Worm (Caenorhabditis elegans) whole organism, L4 larva: ENCODE data around the gene nspg-11.
"Not testable (repeated sequence)": the region's sequence is repeated elsewhere in the genome, so short reads cannot be mapped to it uniquely, and the experiment has no call there.

Source experiments
- F26F4.8 ChIP-seq: fragments of 200-800 bp; sonication (Bioruptor generic); conservative IDR thresholded peaks from 2 replicates; pipeline ENCODE4 v1.3.6; 2022; ENCODE audit warnings: missing genetic modification characterization, missing compliant biosample characterization
- T20F7.1 ChIP-seq: fragments of 200-800 bp; sonication (Bioruptor generic); optimal IDR thresholded peaks from 2 replicates; lab custom pipeline; 2018; ENCODE audit warnings: mild to moderate bottlenecking, missing genetic modification characterization, missing compliant biosample characterization
- Y105C5A.15 ChIP-seq: fragments of 200-800 bp; sonication (Bioruptor generic); IDR thresholded peaks from 2 replicates; pipeline ENCODE4 v1.3.6; 2022; ENCODE audit warnings: missing genetic modification characterization, missing compliant biosample characterization
- ZK546.5 ChIP-seq, 2 experiments: sonication (generic microtip); optimal IDR thresholded peaks; 2 replicates each; lab custom pipeline; 2017; ENCODE audit warnings: missing biosample characterization in 2 of 2, missing genetic modification characterization in 2 of 2
- aha-1 ChIP-seq: fragments of 150-350 bp; peaks from one replicate; lab custom pipeline; 2014; ENCODE audit warnings: missing biosample characterization, missing genetic modification characterization
- aly-2 ChIP-seq: sonication (generic microtip); optimal IDR thresholded peaks from 2 replicates; lab custom pipeline; 2018; ENCODE audit warnings: missing biosample characterization, missing genetic modification characterization
- arid-1 ChIP-seq: fragments of 200-800 bp; sonication (Bioruptor generic); conservative IDR thresholded peaks from 2 replicates; pipeline ENCODE4 v1.3.6; 2022; ENCODE audit warnings: missing genetic modification reagents, missing genetic modification characterization, missing compliant biosample characterization
- ctbp-1 ChIP-seq: fragments of 200-800 bp; sonication (Bioruptor generic); IDR thresholded peaks from 2 replicates; pipeline ENCODE4 v1.3.6; 2022; ENCODE audit warnings: missing genetic modification reagents, missing genetic modification characterization, missing compliant biosample characterization
- daf-16 ChIP-seq, 3 experiments: sonication (generic microtip); optimal IDR thresholded peaks; 2 replicates each; lab custom pipeline; 2016 to 2017; ENCODE audit warnings: missing genetic modification characterization in 3 of 3, missing genetic modification reagents in 3 of 3, mild to moderate bottlenecking in 2 of 3, missing compliant biosample characterization in 2 of 3, missing biosample characterization in 1 of 3, moderate library complexity in 1 of 3
- dmd-9 ChIP-seq: fragments of 200-800 bp; sonication (Bioruptor generic); IDR thresholded peaks from 2 replicates; pipeline ENCODE4 v1.3.6; 2022; ENCODE audit warnings: missing genetic modification reagents, missing genetic modification characterization, missing compliant biosample characterization
- dpl-1 ChIP-seq: fragments of 150-350 bp; optimal IDR thresholded peaks from 2 replicates; lab custom pipeline; 2014; ENCODE audit warnings: missing biosample characterization, missing genetic modification reagents, missing genetic modification characterization
- dve-1 ChIP-seq: sonication (generic microtip); optimal IDR thresholded peaks from 2 replicates; lab custom pipeline; 2017; ENCODE audit warnings: antibody characterized with exemption, mild to moderate bottlenecking, missing genetic modification characterization, missing compliant biosample characterization; ENCODE audit not compliant: insufficient read depth
- egl-27 ChIP-seq: sonication (generic microtip); optimal IDR thresholded peaks from 3 replicates; lab custom pipeline; 2017; ENCODE audit warnings: missing biosample characterization, missing genetic modification reagents, missing genetic modification characterization
- fkh-10 ChIP-seq: fragments of 150-350 bp; optimal IDR thresholded peaks from 2 replicates; lab custom pipeline; 2014; ENCODE audit warnings: missing biosample characterization, missing genetic modification reagents, missing genetic modification characterization
- fos-1 ChIP-seq: fragments of 150-350 bp; optimal IDR thresholded peaks from 2 replicates; lab custom pipeline; 2014; ENCODE audit warnings: missing biosample characterization, missing genetic modification characterization
- hlh-11 ChIP-seq: fragments of 200-800 bp; sonication (Bioruptor generic); optimal IDR thresholded peaks from 2 replicates; lab custom pipeline; 2018; ENCODE audit warnings: mild to moderate bottlenecking, missing genetic modification characterization, missing compliant biosample characterization
- hlh-30 ChIP-seq: sonication (generic microtip); optimal IDR thresholded peaks from 2 replicates; lab custom pipeline; 2017; ENCODE audit warnings: antibody characterized with exemption, mild to moderate bottlenecking, missing genetic modification characterization, missing compliant biosample characterization; ENCODE audit not compliant: insufficient read depth
- hmg-1.1 ChIP-seq: fragments of 200-800 bp; sonication (Bioruptor generic); IDR thresholded peaks from 2 replicates; pipeline ENCODE4 v1.3.6; 2022; ENCODE audit warnings: missing genetic modification reagents, missing genetic modification characterization, missing compliant biosample characterization
- lin-1 ChIP-seq: fragments of 200-800 bp; sonication (Bioruptor generic); IDR thresholded peaks from 2 replicates; pipeline ENCODE4 v1.3.6; 2022; ENCODE audit warnings: missing genetic modification reagents, missing genetic modification characterization, missing compliant biosample characterization
- lin-13 ChIP-seq: fragments of 150-350 bp; optimal IDR thresholded peaks from 2 replicates; lab custom pipeline; 2014; ENCODE audit warnings: missing biosample characterization, missing genetic modification reagents, missing genetic modification characterization
- lin-38 ChIP-seq: fragments of 200-800 bp; sonication (Bioruptor generic); IDR thresholded peaks from 2 replicates; pipeline ENCODE4 v1.3.6; 2022; ENCODE audit warnings: missing genetic modification reagents, missing genetic modification characterization, missing compliant biosample characterization
- lin-39 ChIP-seq: fragments of 150-350 bp; optimal IDR thresholded peaks from 2 replicates; lab custom pipeline; 2014; ENCODE audit warnings: missing biosample characterization, missing genetic modification reagents, missing genetic modification characterization
- lir-3 ChIP-seq: sonication (generic microtip); optimal IDR thresholded peaks from 2 replicates; lab custom pipeline; 2016; ENCODE audit warnings: mild to moderate bottlenecking, missing genetic modification characterization, missing compliant biosample characterization
- mdl-1 ChIP-seq, 2 experiments: fragments of 150-350 bp in 1 of 2; sonication (generic microtip) in 1 of 2; optimal IDR thresholded peaks; 2 replicates each; lab custom pipeline; 2014 to 2017; ENCODE audit warnings: missing biosample characterization in 2 of 2, missing genetic modification characterization in 2 of 2
- mes-2 ChIP-seq: sonication (generic microtip); optimal IDR thresholded peaks from 2 replicates; lab custom pipeline; 2016; ENCODE audit warnings: missing genotype, mild to moderate bottlenecking, missing genetic modification characterization, missing compliant biosample characterization; ENCODE audit not compliant: poor library complexity, severe bottlenecking
- nhr-111 ChIP-seq: fragments of 200-800 bp; sonication (Bioruptor generic); optimal IDR thresholded peaks from 2 replicates; lab custom pipeline; 2018; ENCODE audit warnings: mild to moderate bottlenecking, missing genetic modification characterization, missing compliant biosample characterization
- nhr-28 ChIP-seq: fragments of 150-350 bp; optimal IDR thresholded peaks from 2 replicates; lab custom pipeline; 2014; ENCODE audit warnings: missing biosample characterization, missing genetic modification characterization
- nhr-77 ChIP-seq: fragments of 150-350 bp; optimal IDR thresholded peaks from 2 replicates; lab custom pipeline; 2014; ENCODE audit warnings: missing biosample characterization, missing genetic modification characterization
- php-3 ChIP-seq: fragments of 200-800 bp; sonication (Bioruptor generic); IDR thresholded peaks from 2 replicates; pipeline ENCODE4 v1.3.6; 2022; ENCODE audit warnings: missing genetic modification reagents, missing genetic modification characterization, missing compliant biosample characterization
- pqm-1 ChIP-seq: sonication (generic microtip); optimal IDR thresholded peaks from 2 replicates; lab custom pipeline; 2017; ENCODE audit warnings: missing biosample characterization, missing genetic modification characterization
- rbr-2 ChIP-seq: sonication (generic microtip); optimal IDR thresholded peaks from 2 replicates; lab custom pipeline; 2016; ENCODE audit warnings: missing genotype, missing genetic modification characterization, missing compliant biosample characterization
- saeg-2 ChIP-seq: fragments of 200-800 bp; sonication (Bioruptor generic); IDR thresholded peaks from 2 replicates; pipeline ENCODE4 v1.3.6; 2022; ENCODE audit warnings: missing genetic modification reagents, missing genetic modification characterization, missing compliant biosample characterization
- snpc-1.2 ChIP-seq: fragments of 200-800 bp; sonication (Bioruptor generic); IDR thresholded peaks from 2 replicates; pipeline ENCODE4 v1.3.6; 2022; ENCODE audit warnings: missing genetic modification reagents, missing genetic modification characterization, missing compliant biosample characterization
- spr-3 ChIP-seq: fragments of 200-800 bp; sonication (Bioruptor generic); optimal IDR thresholded peaks from 2 replicates; lab custom pipeline; 2018; ENCODE audit warnings: mild to moderate bottlenecking, missing genetic modification characterization, missing compliant biosample characterization
- tag-97 ChIP-seq: fragments of 200-800 bp; sonication (Bioruptor generic); IDR thresholded peaks from 2 replicates; pipeline ENCODE4 v1.3.6; 2022; ENCODE audit warnings: missing genetic modification characterization, missing compliant biosample characterization
- unc-62 ChIP-seq, 3 experiments: fragments of 150-350 bp in 1 of 3; sonication (generic microtip); optimal IDR thresholded peaks in 2 of 3; peaks in 1 of 3; 1 replicate in 1 of 3; 2 replicates in 2 of 3; lab custom pipeline; 2014 to 2017; ENCODE audit warnings: missing biosample characterization in 3 of 3, missing genetic modification characterization in 3 of 3, missing genetic modification reagents in 3 of 3, missing genotype in 1 of 3
- vab-7 ChIP-seq: fragments of 200-800 bp; sonication (Bioruptor generic); IDR thresholded peaks from 2 replicates; pipeline ENCODE4 v1.3.6; 2022; ENCODE audit warnings: missing genetic modification reagents, missing genetic modification characterization, missing compliant biosample characterization
- zfp-2 ChIP-seq: sonication (generic microtip); optimal IDR thresholded peaks from 2 replicates; lab custom pipeline; 2016; ENCODE audit warnings: mild to moderate bottlenecking, missing genetic modification characterization, missing compliant biosample characterization
- ztf-7 ChIP-seq: fragments of 150-350 bp; optimal IDR thresholded peaks from 2 replicates; lab custom pipeline; 2014; ENCODE audit warnings: missing biosample characterization, missing genetic modification characterization

nspg-11 gene

DNA sequence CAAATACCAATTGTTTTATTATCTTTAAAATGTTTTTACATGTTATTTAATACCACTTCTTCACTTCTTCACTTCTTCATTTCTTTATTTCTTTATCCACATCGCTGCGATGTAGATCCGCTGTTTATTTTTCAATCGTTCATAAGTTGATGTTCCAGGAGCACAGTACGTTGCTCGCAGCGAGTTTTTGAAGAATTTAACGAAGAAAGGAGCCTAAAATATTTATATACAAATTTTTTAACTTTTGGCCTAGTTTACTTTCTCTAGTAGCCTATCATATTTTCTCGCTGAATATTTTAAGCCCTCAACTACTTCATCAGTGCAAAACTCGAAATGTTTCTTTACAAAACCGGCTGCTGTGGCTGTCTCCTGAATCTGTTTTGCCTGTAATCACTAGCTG, 5.7 kb downstream of the nspg-11 start:
- TF ChIP-seq hmg-1.1 (GFP tag; lab: Robert Waterston, UW), result no peak
- peak; percentile 55 for TF ChIP-seq lin-38 (GFP tag; lab: Robert Waterston, UW)
- TF ChIP-seq spr-3 (GFP tag; lab: Kevin White, UChicago), result no peak
- TF ChIP-seq fos-1 (tag; lab: Kevin White, UChicago), result no peak
- no peak for TF ChIP-seq ZK546.5 (tag; optimal IDR thresholded peaks at IDR 0.05; lab: Kevin White, UChicago)
- no peak for TF ChIP-seq F26F4.8 (GFP tag; lab: Robert Waterston, UW)
- TF ChIP-seq aha-1 (tag; lab: Kevin White, UChicago), result peak; percentile 75
- TF ChIP-seq snpc-1.2 (GFP tag; lab: Robert Waterston, UW), result no peak
- TF ChIP-seq saeg-2 (GFP tag; lab: Robert Waterston, UW), result no peak
- no peak for TF ChIP-seq nhr-111 (GFP tag; lab: Kevin White, UChicago)

DNA sequence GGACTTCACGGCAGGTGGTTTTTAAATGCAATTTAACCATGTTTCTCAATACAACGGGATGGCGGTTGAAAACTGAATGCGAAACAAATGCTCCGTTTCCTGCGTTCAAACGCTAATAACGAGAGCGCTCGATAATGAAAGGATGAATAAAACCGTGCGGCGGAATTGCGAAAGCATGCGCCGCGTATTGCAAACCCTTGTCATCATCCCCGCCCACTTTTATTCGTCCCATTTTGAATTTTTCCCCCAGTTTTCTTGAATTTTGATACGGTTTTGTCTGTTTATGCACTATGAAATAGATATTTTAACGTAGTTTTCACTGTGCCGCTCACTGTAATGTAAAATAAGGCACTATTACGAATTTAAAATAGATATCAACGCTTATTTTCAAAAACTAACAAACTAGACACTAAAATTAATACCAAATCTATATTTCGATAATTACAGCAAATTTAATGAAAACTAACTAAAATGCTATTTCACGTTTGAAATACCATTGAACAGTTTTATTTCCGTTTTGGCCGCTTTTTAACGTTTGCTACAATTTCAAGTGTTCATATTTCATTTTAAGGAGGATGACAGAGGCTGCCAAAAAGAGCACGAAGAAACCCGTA, 7.7 kb downstream of the nspg-11 start, which contains the start of the genes F49C12.9 and rpn-7:
Gene F49C12.9 (minus strand): TSS at position 148 of the 614 bp plus-strand sequence.
Gene rpn-7 (plus strand): TSS at position 564 of the 614 bp plus-strand sequence.
- TF ChIP-seq pqm-1 (tag; lab: Kevin White, UChicago) (no peak), rbr-2 (tag; lab: Kevin White, UChicago) (peak; percentile 19), zfp-2 (no peak), unc-62 (GFP tag; optimal IDR thresholded peaks at IDR 0.05 in 1 of 2; lab: Kevin White, UChicago) (peak in 1 of 2 experiments; percentile 21), unc-62 (tag; optimal IDR thresholded peaks at IDR 0.05; lab: Kevin White, UChicago) (no peak), T20F7.1 (peak; percentile 3), mdl-1 (tag; optimal IDR thresholded peaks at IDR 0.05; lab: Kevin White, UChicago) (peak in 1 of 2 experiments; percentile 9), ztf-7 (tag; lab: Kevin White, UChicago) (no peak), snpc-1.2 (GFP tag; lab: Robert Waterston, UW) (peak; percentile 45; the same call in 1 of the 2 replicates), lin-38 (GFP tag; lab: Robert Waterston, UW) (no peak), hlh-11 (peak; percentile 30), mes-2 (tag; lab: Kevin White, UChicago) (peak; percentile 83), daf-16 (GFP tag; optimal IDR thresholded peaks at IDR 0.05; lab: Kevin White, UChicago) (no peak), daf-16 (tag; optimal IDR thresholded peaks at IDR 0.05; lab: Kevin White, UChicago) (peak; percentile 12), dmd-9 (GFP tag; lab: Robert Waterston, UW) (no peak), dve-1 (tag; lab: Kevin White, UChicago) (peak; percentile 19), egl-27 (tag; lab: Kevin White, UChicago) (no peak), fkh-10 (peak; percentile 19), ctbp-1 (GFP tag; lab: Robert Waterston, UW) (0 out of 2 replicates have a peak, but pooled peaks have one; percentile 9), dpl-1 (GFP tag; lab: Kevin White, UChicago) (peak; percentile 47)

DNA sequence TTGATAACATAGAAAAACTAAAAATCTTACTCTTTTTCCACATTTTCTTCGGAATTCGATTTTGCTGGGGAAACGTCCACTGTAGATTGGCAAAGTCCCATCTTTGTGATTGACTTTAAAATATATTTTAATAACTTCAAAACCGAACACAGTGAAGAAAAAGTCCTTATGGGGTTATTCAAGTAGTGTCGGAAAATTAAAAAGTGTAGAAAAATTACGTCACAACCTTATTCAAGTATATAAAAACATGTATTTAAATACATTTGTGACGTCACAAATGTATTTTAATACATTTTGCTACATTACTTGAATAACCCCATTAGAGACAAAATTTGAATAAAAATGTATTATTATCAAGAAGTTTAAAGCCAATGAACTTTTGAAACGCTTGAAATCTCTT, 11.1 kb downstream of the nspg-11 start, which contains the start of gene F49C12.7:
Gene F49C12.7 (minus strand): TSS at position 101 of the 400 bp plus-strand sequence.
- TF ChIP-seq nhr-77, hlh-30, egl-27 (tag; lab: Kevin White, UChicago): not testable (repeated sequence)

DNA sequence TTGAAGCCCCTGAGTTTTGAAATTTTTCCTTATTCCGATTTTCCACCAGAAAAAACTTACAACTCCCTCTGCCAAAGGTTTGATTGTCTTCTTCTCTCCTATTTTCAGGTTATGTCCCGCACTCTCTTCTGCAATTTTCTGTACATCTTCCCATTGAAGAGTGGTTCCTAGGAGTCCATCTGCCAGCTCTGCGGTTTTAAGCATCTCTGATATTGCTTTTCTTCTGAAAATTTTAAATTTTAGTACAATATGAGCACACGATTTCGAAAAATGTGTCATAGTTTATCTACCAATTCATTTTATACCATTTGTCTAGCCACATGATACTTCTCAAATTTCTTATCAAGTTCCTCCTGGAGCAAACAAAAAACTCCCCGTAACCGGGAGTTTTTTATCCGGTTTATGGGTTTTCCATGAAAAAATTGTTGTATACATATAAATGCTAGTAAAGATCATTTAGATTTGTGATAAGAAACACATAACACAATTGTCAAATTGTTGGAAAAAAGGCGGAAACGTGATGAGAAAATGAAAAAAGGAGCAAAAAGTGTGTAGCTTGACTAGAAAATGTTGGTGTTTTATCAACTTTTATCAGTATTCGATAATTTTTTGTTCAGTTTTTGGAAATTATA, 12.8 kb downstream of the nspg-11 start:
- no peak for TF ChIP-seq lir-3 (tag; lab: Kevin White, UChicago)
- no peak for TF ChIP-seq tag-97 (GFP tag; lab: Robert Waterston, UW)
- no peak for TF ChIP-seq vab-7
- peak; percentile 74 for TF ChIP-seq nhr-77 (tag; lab: Kevin White, UChicago)
- TF ChIP-seq pqm-1 (tag; lab: Kevin White, UChicago), result peak; percentile 44
- TF ChIP-seq Y105C5A.15 (GFP tag; lab: Robert Waterston, UW), result no peak
- peak; percentile 57 for TF ChIP-seq hlh-11
- no peak for TF ChIP-seq arid-1
- no peak for TF ChIP-seq lin-13 (GFP tag; lab: Kevin White, UChicago)
- peak; percentile 71 for TF ChIP-seq nhr-28
- TF ChIP-seq mdl-1 (tag; optimal IDR thresholded peaks at IDR 0.05; lab: Kevin White, UChicago), result peak in 1 of 2 experiments; percentile 43
- TF ChIP-seq lin-39 (tag; lab: Kevin White, UChicago), result no peak
- peak; percentile 13 for TF ChIP-seq T20F7.1
- TF ChIP-seq php-3 (GFP tag; lab: Robert Waterston, UW), result 0 out of 2 replicates have a peak, but pooled peaks have one; percentile 32
- TF ChIP-seq daf-16 (GFP tag; optimal IDR thresholded peaks at IDR 0.05; lab: Kevin White, UChicago), result no peak
- peak; percentile 62 for TF ChIP-seq daf-16 (tag; optimal IDR thresholded peaks at IDR 0.05; lab: Kevin White, UChicago)
- TF ChIP-seq aha-1 (tag; lab: Kevin White, UChicago), result peak; percentile 91
- TF ChIP-seq lin-1 (GFP tag; lab: Robert Waterston, UW), result peak; percentile 20; the same call in 1 of the 2 replicates
- TF ChIP-seq aly-2 (tag; lab: Kevin White, UChicago), result no peak
- TF ChIP-seq, all 104 proteins: peak for 10
